Worm (Caenorhabditis elegans) whole organism, young adult: Measurements from ENCODE around the gene Y49E10.25.
A peak's percentile ranks its signal among the peaks of the same experiment; 100 is the strongest.

Experiments
- B0019.2 ChIP-seq: fragments of 200-800 bp; sonication (Bioruptor generic); conservative IDR thresholded peaks from 2 replicates; pipeline ENCODE4 v1.3.6; 2022; ENCODE audit warnings: missing genetic modification reagents, missing genetic modification characterization, missing compliant biosample characterization
- F22D6.2 ChIP-seq: sonication (generic microtip); optimal IDR thresholded peaks from 2 replicates; lab custom pipeline; 2016; ENCODE audit warnings: mild to moderate bottlenecking, missing genetic modification characterization, missing compliant biosample characterization
- F33H1.4 ChIP-seq: fragments of 200-800 bp; sonication (Bioruptor generic); IDR thresholded peaks from 2 replicates; pipeline ENCODE4 v1.3.6; 2022; ENCODE audit warnings: missing genetic modification reagents, missing genetic modification characterization, missing compliant biosample characterization
- F39B2.1 ChIP-seq: fragments of 200-800 bp; sonication (Bioruptor generic); IDR thresholded peaks from 2 replicates; pipeline ENCODE4 v1.3.6; 2022; ENCODE audit warnings: missing genetic modification reagents, missing genetic modification characterization, missing compliant biosample characterization
- F49E8.2 ChIP-seq: sonication (generic microtip); optimal IDR thresholded peaks from 3 replicates; lab custom pipeline; 2017; ENCODE audit warnings: missing genetic modification characterization, mild to moderate bottlenecking, missing compliant biosample characterization, antibody characterized with exemption, moderate library complexity; ENCODE audit not compliant: insufficient read depth
- F57C9.4 ChIP-seq: sonication (generic microtip); optimal IDR thresholded peaks from 2 replicates; lab custom pipeline; 2017; ENCODE audit warnings: mild to moderate bottlenecking, missing genetic modification characterization, missing compliant biosample characterization
- Y53F4B.3 ChIP-seq: fragments of 200-800 bp; sonication (Bioruptor generic); IDR thresholded peaks from 2 replicates; pipeline ENCODE4 v1.3.6; 2022; ENCODE audit warnings: missing genetic modification reagents, missing genetic modification characterization, missing compliant biosample characterization
- Y56A3A.18 ChIP-seq: fragments of 200-800 bp; sonication (Bioruptor generic); IDR thresholded peaks from 2 replicates; pipeline ENCODE4 v1.3.6; 2022; ENCODE audit warnings: missing genetic modification reagents, missing genetic modification characterization, missing compliant biosample characterization
- Y95B8A.8 ChIP-seq: fragments of 200-800 bp; sonication (Bioruptor generic); IDR thresholded peaks from 2 replicates; pipeline ENCODE4 v1.3.6; 2022; ENCODE audit warnings: missing genetic modification reagents, missing genetic modification characterization, missing compliant biosample characterization
- ZK185.1 ChIP-seq: sonication (generic microtip); optimal IDR thresholded peaks from 2 replicates; lab custom pipeline; 2016; ENCODE audit warnings: mild to moderate bottlenecking, missing genetic modification characterization, missing compliant biosample characterization; ENCODE audit not compliant: poor library complexity, severe bottlenecking
- attf-3 ChIP-seq: fragments of 200-800 bp; sonication (Bioruptor generic); conservative IDR thresholded peaks from 2 replicates; pipeline ENCODE4 v1.3.6; 2022; ENCODE audit warnings: missing genetic modification reagents, missing genetic modification characterization, missing compliant biosample characterization
- bed-2 ChIP-seq: fragments of 200-800 bp; sonication (Bioruptor generic); IDR thresholded peaks from 2 replicates; pipeline ENCODE4 v1.3.6; 2022; ENCODE audit warnings: missing genetic modification reagents, missing genetic modification characterization, missing compliant biosample characterization
- ccch-3 ChIP-seq: fragments of 200-800 bp; sonication (Bioruptor generic); optimal IDR thresholded peaks from 2 replicates; lab custom pipeline; 2018; ENCODE audit warnings: mild to moderate bottlenecking, missing genetic modification characterization, missing compliant biosample characterization
- cebp-1 ChIP-seq, 2 experiments: fragments of 200-800 bp in 1 of 2; sonication (Bioruptor generic) in 1 of 2; sonication (generic microtip) in 1 of 2; IDR thresholded peaks in 1 of 2; optimal IDR thresholded peaks in 1 of 2; 2 replicates each; pipeline versions ENCODE4 v1.3.6 to Lab custom; 2017 to 2022; ENCODE audit warnings: missing compliant biosample characterization in 2 of 2, missing genetic modification characterization in 2 of 2, mild to moderate bottlenecking in 1 of 2, missing genetic modification reagents in 1 of 2, moderate library complexity in 1 of 2
- ceh-100 ChIP-seq: fragments of 200-800 bp; sonication (Bioruptor generic); IDR thresholded peaks from 2 replicates; pipeline ENCODE4 v1.3.6; 2022; ENCODE audit warnings: missing genetic modification reagents, missing genetic modification characterization, missing compliant biosample characterization
- ceh-27 ChIP-seq: fragments of 200-800 bp; sonication (Bioruptor generic); optimal IDR thresholded peaks from 2 replicates; lab custom pipeline; 2018; ENCODE audit warnings: mild to moderate bottlenecking, missing genetic modification characterization, moderate library complexity, missing compliant biosample characterization
- ceh-40 ChIP-seq: fragments of 200-800 bp; sonication (Bioruptor generic); IDR thresholded peaks from 2 replicates; pipeline ENCODE4 v1.3.6; 2022; ENCODE audit warnings: missing genetic modification characterization, missing compliant biosample characterization
- ceh-58 ChIP-seq: fragments of 200-800 bp; sonication (Bioruptor generic); IDR thresholded peaks from 2 replicates; pipeline ENCODE4 v1.3.6; 2022; ENCODE audit warnings: missing genetic modification characterization, missing compliant biosample characterization
- ceh-91 ChIP-seq: fragments of 200-800 bp; sonication (Bioruptor generic); IDR thresholded peaks from 2 replicates; pipeline ENCODE4 v1.3.6; 2022; ENCODE audit warnings: missing genetic modification reagents, missing genetic modification characterization, missing compliant biosample characterization
- efl-1 ChIP-seq: fragments of 150-350 bp; optimal IDR thresholded peaks from 2 replicates; lab custom pipeline; 2014; ENCODE audit warnings: missing biosample characterization, missing genetic modification reagents, missing genetic modification characterization
- egl-18 ChIP-seq: fragments of 200-800 bp; sonication (Bioruptor generic); IDR thresholded peaks from 2 replicates; pipeline ENCODE4 v1.3.6; 2022; ENCODE audit warnings: missing genetic modification reagents, missing genetic modification characterization, missing compliant biosample characterization
- ekl-4 ChIP-seq: fragments of 200-800 bp; sonication (Bioruptor generic); IDR thresholded peaks from 2 replicates; pipeline ENCODE4 v1.3.6; 2022; ENCODE audit warnings: missing genetic modification reagents, missing genetic modification characterization, missing compliant biosample characterization
- him-1 ChIP-seq: sonication (generic microtip); optimal IDR thresholded peaks from 2 replicates; lab custom pipeline; 2016; ENCODE audit warnings: missing genotype, missing genetic modification reagents, missing genetic modification characterization, missing compliant biosample characterization
- hmg-20 ChIP-seq: fragments of 200-800 bp; sonication (Bioruptor generic); IDR thresholded peaks from 2 replicates; pipeline ENCODE4 v1.3.6; 2022; ENCODE audit warnings: missing genetic modification reagents, missing genetic modification characterization, missing compliant biosample characterization
- let-607 ChIP-seq, 2 experiments: fragments of 200-800 bp in 1 of 2; sonication (Bioruptor generic) in 1 of 2; sonication (generic microtip) in 1 of 2; optimal IDR thresholded peaks; 2 replicates each; lab custom pipeline; 2016 to 2018; ENCODE audit warnings: mild to moderate bottlenecking in 2 of 2, missing compliant biosample characterization in 2 of 2, missing genetic modification characterization in 2 of 2, moderate library complexity in 2 of 2, missing genotype in 1 of 2
- lin-54 ChIP-seq: fragments of 200-800 bp; sonication (Bioruptor generic); optimal IDR thresholded peaks from 2 replicates; lab custom pipeline; 2018; ENCODE audit warnings: mild to moderate bottlenecking, missing genetic modification characterization, missing compliant biosample characterization
- madf-6 ChIP-seq: fragments of 200-800 bp; sonication (Bioruptor generic); IDR thresholded peaks from 2 replicates; pipeline ENCODE4 v1.3.6; 2022; ENCODE audit warnings: missing genetic modification reagents, missing genetic modification characterization, missing compliant biosample characterization
- madf-8 ChIP-seq: fragments of 200-800 bp; sonication (Bioruptor generic); conservative IDR thresholded peaks from 2 replicates; pipeline ENCODE4 v1.3.6; 2022; ENCODE audit warnings: missing genetic modification reagents, missing genetic modification characterization, missing compliant biosample characterization
- mcd-1 ChIP-seq: fragments of 200-800 bp; sonication (Bioruptor generic); IDR thresholded peaks from 2 replicates; pipeline ENCODE4 v1.3.6; 2022; ENCODE audit warnings: missing genetic modification reagents, missing genetic modification characterization, missing compliant biosample characterization
- mel-28 ChIP-seq: sonication (generic microtip); optimal IDR thresholded peaks from 2 replicates; lab custom pipeline; 2016; ENCODE audit warnings: borderline replicate concordance, mild to moderate bottlenecking, missing genetic modification characterization, missing compliant biosample characterization
- nhr-120 ChIP-seq: fragments of 200-800 bp; sonication (Bioruptor generic); IDR thresholded peaks from 2 replicates; pipeline ENCODE4 v1.3.6; 2022; ENCODE audit warnings: missing genetic modification characterization, missing compliant biosample characterization
- nhr-179 ChIP-seq: sonication (generic microtip); optimal IDR thresholded peaks from 2 replicates; lab custom pipeline; 2016; ENCODE audit warnings: mild to moderate bottlenecking, missing genetic modification characterization, missing compliant biosample characterization
- nhr-80 ChIP-seq: sonication (generic microtip); optimal IDR thresholded peaks from 2 replicates; lab custom pipeline; 2016; ENCODE audit warnings: missing genetic modification characterization, missing compliant biosample characterization
- nhr-90 ChIP-seq: sonication (generic microtip); optimal IDR thresholded peaks from 2 replicates; lab custom pipeline; 2016; ENCODE audit warnings: missing genotype, mild to moderate bottlenecking, missing genetic modification characterization, missing compliant biosample characterization
- pha-4 ChIP-seq: fragments of 150-350 bp; sonication (generic microtip); optimal IDR thresholded peaks from 2 replicates; lab custom pipeline; 2014; ENCODE audit warnings: missing biosample characterization, missing genetic modification reagents, missing genetic modification characterization
- snpc-1.1 ChIP-seq: sonication (generic microtip); optimal IDR thresholded peaks from 2 replicates; lab custom pipeline; 2017; ENCODE audit warnings: missing genetic modification characterization, mild to moderate bottlenecking, missing compliant biosample characterization, antibody characterized with exemption, moderate library complexity, missing genotype, missing genetic modification reagents; ENCODE audit not compliant: insufficient read depth
- snpc-1.3 ChIP-seq: sonication (generic microtip); optimal IDR thresholded peaks from 2 replicates; lab custom pipeline; 2017; ENCODE audit warnings: missing genetic modification characterization, mild to moderate bottlenecking, missing compliant biosample characterization, antibody characterized with exemption, moderate library complexity, missing genotype, missing genetic modification reagents; ENCODE audit not compliant: insufficient read depth
- somi-1 ChIP-seq: fragments of 200-800 bp; sonication (Bioruptor generic); optimal IDR thresholded peaks from 2 replicates; lab custom pipeline; 2018; ENCODE audit warnings: mild to moderate bottlenecking, missing genetic modification characterization, missing compliant biosample characterization
- tbp1 ChIP-seq: fragments of 200-800 bp; sonication (Bioruptor generic); optimal IDR thresholded peaks from 2 replicates; lab custom pipeline; 2018; ENCODE audit warnings: mild to moderate bottlenecking, missing genetic modification characterization, missing compliant biosample characterization
- unc-130 ChIP-seq: sonication (generic microtip); optimal IDR thresholded peaks from 2 replicates; lab custom pipeline; 2016; ENCODE audit warnings: missing genetic modification reagents, missing genetic modification characterization, missing compliant biosample characterization
- xnd-1 ChIP-seq: sonication (generic microtip); optimal IDR thresholded peaks from 2 replicates; lab custom pipeline; 2016; ENCODE audit warnings: missing genotype, missing genetic modification reagents, missing genetic modification characterization, missing compliant biosample characterization
- ztf-18 ChIP-seq: sonication (generic microtip); optimal IDR thresholded peaks from 2 replicates; lab custom pipeline; 2016; ENCODE audit warnings: missing genotype, mild to moderate bottlenecking, missing genetic modification characterization, missing compliant biosample characterization
- ztf-22 ChIP-seq: fragments of 200-800 bp; sonication (Bioruptor generic); optimal IDR thresholded peaks from 2 replicates; lab custom pipeline; 2018; ENCODE audit warnings: mild to moderate bottlenecking, missing genetic modification characterization, moderate library complexity, missing compliant biosample characterization
- ztf-28 ChIP-seq: fragments of 200-800 bp; sonication (Bioruptor generic); IDR thresholded peaks from 2 replicates; pipeline ENCODE4 v1.3.6; 2022; ENCODE audit warnings: missing genetic modification reagents, missing genetic modification characterization, missing compliant biosample characterization
- ztf-3 ChIP-seq: fragments of 200-800 bp; sonication (Bioruptor generic); optimal IDR thresholded peaks from 2 replicates; lab custom pipeline; 2018; ENCODE audit warnings: mild to moderate bottlenecking, missing genetic modification characterization, missing compliant biosample characterization
- ztf-6 ChIP-seq: fragments of 200-800 bp; sonication (Bioruptor generic); IDR thresholded peaks from 2 replicates; pipeline ENCODE4 v1.3.6; 2022; ENCODE audit warnings: missing genetic modification reagents, missing genetic modification characterization, missing compliant biosample characterization

The Y49E10.25 gene

DNA sequence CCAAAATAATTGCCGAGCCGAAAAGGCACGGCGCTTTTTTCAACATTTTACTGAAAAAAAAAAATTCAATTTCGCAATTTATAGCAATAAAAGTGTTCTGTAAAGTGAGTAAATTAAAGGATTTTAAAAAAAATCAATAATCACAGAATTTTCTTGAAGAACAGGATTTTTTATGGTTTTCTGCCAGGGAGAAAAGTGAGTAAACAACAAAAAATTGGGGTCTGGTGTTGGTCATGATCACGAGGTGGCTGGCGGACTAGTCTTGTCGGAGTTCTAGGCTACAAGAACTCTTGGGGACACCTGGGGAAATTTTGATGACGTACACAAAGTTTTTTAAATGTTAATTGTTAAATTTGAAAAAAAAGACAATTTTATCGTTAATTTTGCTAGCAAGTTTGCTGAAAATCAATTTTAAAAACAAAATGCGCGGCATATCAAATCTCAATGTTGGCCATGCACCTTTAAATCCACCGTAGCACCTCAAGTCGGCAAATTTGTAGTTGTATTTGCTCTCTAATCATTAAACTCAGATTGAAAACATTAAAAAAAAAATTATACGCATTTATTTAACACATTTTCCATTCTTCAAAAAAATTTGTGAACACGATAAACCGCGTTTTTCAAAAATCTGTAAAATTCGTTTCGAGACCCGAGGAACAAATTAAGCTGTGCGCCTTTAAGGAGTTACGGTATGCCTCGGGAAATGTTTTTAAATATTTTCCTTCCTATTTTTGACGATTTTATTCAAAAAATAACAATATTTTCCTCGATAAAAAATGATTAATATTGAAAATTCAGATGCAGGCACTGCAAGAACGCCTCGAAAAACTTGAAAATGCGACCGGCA, 34.9 kb downstream of the Y49E10.25 start, which contains the start of the genes scav-3 and Y49E10.21 (continued):
- TF ChIP-seq cebp-1 (GFP tag; IDR thresholded peaks at IDR 0.05; lab: Robert Waterston, UW) (no peak), cebp-1 (tag; optimal IDR thresholded peaks at IDR 0.05; lab: Kevin White, UChicago) (peak; percentile 51), snpc-1.3 (no peak), ztf-6 (GFP tag; lab: Robert Waterston, UW) (no peak), bed-2 (GFP tag; lab: Robert Waterston, UW) (no peak), ztf-3 (GFP tag; lab: Kevin White, UChicago) (no peak), mel-28 (tag; lab: Kevin White, UChicago) (no peak), hmg-20 (no peak), him-1 (tag; lab: Kevin White, UChicago) (peak; percentile 47), nhr-120 (GFP tag; lab: Robert Waterston, UW) (no peak), let-607 (tag; optimal IDR thresholded peaks at IDR 0.05; lab: Kevin White, UChicago) (no peak), ccch-3 (GFP tag; lab: Kevin White, UChicago) (no peak), madf-6 (peak; percentile 91), mcd-1 (GFP tag; lab: Robert Waterston, UW) (peak; percentile 56; the same call in 1 of the 2 replicates), ceh-58 (GFP tag; lab: Robert Waterston, UW) (no peak), xnd-1 (tag; lab: Kevin White, UChicago) (peak; percentile 98), F57C9.4 (tag; lab: Kevin White, UChicago) (no peak), snpc-1.1 (no peak), tbp1 (GFP tag; lab: Kevin White, UChicago) (no peak), egl-18 (GFP tag; lab: Robert Waterston, UW) (no peak), nhr-80 (tag; lab: Kevin White, UChicago) (peak; percentile 67), efl-1 (peak; percentile 61), Y95B8A.8 (GFP tag; lab: Robert Waterston, UW) (0 out of 2 replicates have a peak, but pooled peaks have one; percentile 36), attf-3 (GFP tag; lab: Robert Waterston, UW) (no peak), madf-8 (peak; percentile 78), ztf-22 (GFP tag; lab: Kevin White, UChicago) (no peak), lin-54 (GFP tag; lab: Kevin White, UChicago) (peak; percentile 59), Y56A3A.18 (GFP tag; lab: Robert Waterston, UW) (no peak), ekl-4 (GFP tag; lab: Robert Waterston, UW) (no peak), ceh-100 (GFP tag; lab: Robert Waterston, UW) (no peak), F22D6.2 (tag; lab: Kevin White, UChicago) (no peak), B0019.2 (GFP tag; lab: Robert Waterston, UW) (no peak), somi-1 (GFP tag; lab: Kevin White, UChicago) (no peak), nhr-179 (no peak), ztf-28 (no peak), ceh-91 (GFP tag; lab: Robert Waterston, UW) (peak; percentile 67; the same call in 1 of the 2 replicates), Y53F4B.3 (GFP tag; lab: Robert Waterston, UW) (no peak), ztf-18 (tag; lab: Kevin White, UChicago) (no peak), F33H1.4 (GFP tag; lab: Robert Waterston, UW) (peak; percentile 94), pha-4 (no peak), unc-130 (GFP tag; lab: Kevin White, UChicago) (no peak), ZK185.1 (no peak), nhr-90 (tag; lab: Kevin White, UChicago) (no peak), F49E8.2 (no peak), ceh-40 (GFP tag; lab: Robert Waterston, UW) (no peak), F39B2.1 (GFP tag; lab: Robert Waterston, UW) (no peak), ceh-27 (GFP tag; lab: Kevin White, UChicago) (no peak)
